Fruit fly (Drosophila melanogaster) whole organism, embryonic: Measurements from ENCODE around the gene Utx.

ENCODE experiments used
- B-H2 ChIP-seq: fragments of 200-800 bp; sonication (Bioruptor generic); optimal IDR thresholded peaks from 2 replicates; lab custom pipeline; 2018; ENCODE audit warnings: missing biosample characterization, mild to moderate bottlenecking, missing genetic modification characterization
- CG1024 ChIP-seq: fragments of 200-800 bp; sonication (Bioruptor generic); IDR thresholded peaks from 2 replicates; pipeline ENCODE4 v1.3.6; 2022; ENCODE audit warnings: missing biosample characterization, missing genetic modification characterization
- CG10267 ChIP-seq: fragments of 200-800 bp; sonication (Bioruptor generic); optimal IDR thresholded peaks from 2 replicates; lab custom pipeline; 2018; ENCODE audit warnings: missing biosample characterization, mild to moderate bottlenecking, missing genetic modification characterization, moderate library complexity
- CG10366 ChIP-seq: fragments of 200-800 bp; sonication (Bioruptor generic); IDR thresholded peaks from 2 replicates; pipeline ENCODE4 v1.3.6; 2022; ENCODE audit warnings: missing biosample characterization, missing genetic modification characterization
- CG10654 ChIP-seq: fragments of 200-800 bp; sonication (Bioruptor generic); optimal IDR thresholded peaks from 2 replicates; lab custom pipeline; 2016; ENCODE audit warnings: missing biosample characterization, missing genetic modification characterization
- CG1233 ChIP-seq: fragments of 200-800 bp; sonication (Bioruptor generic); optimal IDR thresholded peaks from 4 replicates; lab custom pipeline; 2018; ENCODE audit warnings: missing biosample characterization, mild to moderate bottlenecking, missing genetic modification characterization
- CG12659 ChIP-seq: fragments of 200-800 bp; sonication (Bioruptor generic); optimal IDR thresholded peaks from 3 replicates; lab custom pipeline; 2017; ENCODE audit warnings: mild to moderate bottlenecking, missing biosample characterization, missing genetic modification reagents, missing genetic modification characterization
- CG12769 ChIP-seq: fragments of 200-800 bp; sonication (Bioruptor generic); optimal IDR thresholded peaks from 2 replicates; lab custom pipeline; 2019; ENCODE audit warnings: missing biosample characterization, mild to moderate bottlenecking, missing genetic modification characterization, moderate library complexity
- CG14050 ChIP-seq: fragments of 200-800 bp; sonication (Bioruptor generic); IDR thresholded peaks from 3 replicates; pipeline ENCODE4 v1.3.6; 2022; ENCODE audit warnings: missing biosample characterization, missing genetic modification characterization
- CG14441 ChIP-seq: fragments of 200-800 bp; sonication (Bioruptor generic); IDR thresholded peaks from 2 replicates; pipeline ENCODE4 v1.3.6; 2022; ENCODE audit warnings: missing biosample characterization, missing genetic modification characterization
- CG15601 ChIP-seq: fragments of 200-800 bp; sonication (Bioruptor generic); optimal IDR thresholded peaks from 3 replicates; lab custom pipeline; 2019; ENCODE audit warnings: missing biosample characterization, mild to moderate bottlenecking, missing genetic modification characterization, moderate library complexity
- CG1647 ChIP-seq: fragments of 200-800 bp; sonication (Bioruptor generic); optimal IDR thresholded peaks from 3 replicates; lab custom pipeline; 2016; ENCODE audit warnings: missing biosample characterization, missing genetic modification characterization
- CG17328 ChIP-seq: fragments of 200-800 bp; sonication (Bioruptor generic); IDR thresholded peaks from 2 replicates; pipeline ENCODE4 v1.3.6; 2022; ENCODE audit warnings: missing biosample characterization, missing genetic modification characterization
- CG17361 ChIP-seq: fragments of 200-800 bp; sonication (Bioruptor generic); IDR thresholded peaks from 3 replicates; pipeline ENCODE4 v1.3.6; 2022; ENCODE audit warnings: missing biosample characterization, missing genetic modification characterization
- CG17385 ChIP-seq: fragments of 200-800 bp; sonication (Bioruptor generic); optimal IDR thresholded peaks from 3 replicates; lab custom pipeline; 2018; ENCODE audit warnings: missing biosample characterization, mild to moderate bottlenecking, missing genetic modification characterization
- CG17568 ChIP-seq: fragments of 200-800 bp; sonication (Bioruptor generic); optimal IDR thresholded peaks from 2 replicates; lab custom pipeline; 2018; ENCODE audit warnings: missing biosample characterization, mild to moderate bottlenecking, missing genetic modification characterization, moderate library complexity
- CG2129 ChIP-seq: fragments of 200-800 bp; sonication (Bioruptor generic); IDR thresholded peaks from 2 replicates; pipeline ENCODE4 v1.3.6; 2022; ENCODE audit warnings: missing biosample characterization, missing genetic modification characterization; ENCODE audit not compliant: partially characterized antibody
- CG30020 ChIP-seq: fragments of 200-800 bp; optimal IDR thresholded peaks from 2 replicates; lab custom pipeline; 2019; ENCODE audit warnings: missing biosample characterization, mild to moderate bottlenecking, missing genetic modification characterization, moderate library complexity
- CG31224 ChIP-seq: fragments of 200-800 bp; sonication (Bioruptor generic); IDR thresholded peaks from 2 replicates; pipeline ENCODE4 v1.3.6; 2022; ENCODE audit warnings: missing biosample characterization, missing genetic modification characterization
- CG3838 ChIP-seq: fragments of 200-800 bp; sonication (Bioruptor generic); optimal IDR thresholded peaks from 3 replicates; lab custom pipeline; 2016; ENCODE audit warnings: missing biosample characterization, missing genetic modification characterization
- CG4424 ChIP-seq: fragments of 200-800 bp; sonication (Bioruptor generic); optimal IDR thresholded peaks from 3 replicates; lab custom pipeline; 2016; ENCODE audit warnings: missing biosample characterization, missing genetic modification characterization
- CG4820 ChIP-seq: fragments of 200-800 bp; sonication (Bioruptor generic); optimal IDR thresholded peaks from 3 replicates; lab custom pipeline; 2016; ENCODE audit warnings: missing biosample characterization, missing genetic modification characterization
- CG5245 ChIP-seq: fragments of 200-800 bp; sonication (Bioruptor generic); optimal IDR thresholded peaks from 3 replicates; lab custom pipeline; 2016; ENCODE audit warnings: missing biosample characterization, missing genetic modification characterization
- CG6175 ChIP-seq: fragments of 200-800 bp; sonication (Bioruptor generic); IDR thresholded peaks from 3 replicates; pipeline ENCODE4 v1.3.6; 2022; ENCODE audit warnings: missing biosample characterization, missing genetic modification characterization
- CG6272 ChIP-seq: fragments of 200-800 bp; sonication (Bioruptor generic); IDR thresholded peaks from 2 replicates; pipeline ENCODE4 v1.3.6; 2022; ENCODE audit warnings: missing biosample characterization, missing genetic modification characterization
- CG8388 ChIP-seq: fragments of 200-800 bp; sonication (Bioruptor generic); optimal IDR thresholded peaks from 2 replicates; lab custom pipeline; 2019; ENCODE audit warnings: missing biosample characterization, mild to moderate bottlenecking, missing genetic modification characterization, moderate library complexity
- CG9437 ChIP-seq: fragments of 200-800 bp; sonication (Bioruptor generic); optimal IDR thresholded peaks from 2 replicates; lab custom pipeline; 2018; ENCODE audit warnings: missing biosample characterization, mild to moderate bottlenecking, missing genetic modification characterization
- Dll ChIP-seq: fragments of 200-800 bp; sonication (Bioruptor generic); IDR thresholded peaks from 4 replicates; pipeline ENCODE4 v1.3.6; 2022; ENCODE audit warnings: missing biosample characterization, missing genetic modification characterization; ENCODE audit not compliant: partially characterized antibody
- Dp ChIP-seq: fragments of 200-800 bp; sonication (Bioruptor generic); optimal IDR thresholded peaks from 2 replicates; lab custom pipeline; 2018; ENCODE audit warnings: missing biosample characterization, mild to moderate bottlenecking, missing genetic modification characterization, moderate library complexity
- Eip74EF ChIP-seq, 2 experiments: fragments of 200-800 bp in 1 of 2; fragments of >200 bp in 1 of 2; sonication (Bioruptor generic) in 1 of 2; optimal IDR thresholded peaks; 2 replicates each; lab custom pipeline; 2017 to 2019; ENCODE audit warnings: missing biosample characterization in 2 of 2, missing genetic modification characterization in 2 of 2, mild to moderate bottlenecking in 1 of 2, moderate library complexity in 1 of 2
- H2.0 ChIP-seq: fragments of 200-800 bp; sonication (Bioruptor generic); IDR thresholded peaks from 2 replicates; pipeline ENCODE4 v1.3.6; 2022; ENCODE audit warnings: missing biosample characterization, missing genetic modification characterization
- PHDP ChIP-seq: fragments of 200-800 bp; sonication (Bioruptor generic); optimal IDR thresholded peaks from 3 replicates; lab custom pipeline; 2018; ENCODE audit warnings: missing biosample characterization, mild to moderate bottlenecking, missing genetic modification characterization, moderate library complexity
- Ptx1 ChIP-seq: fragments of 200-800 bp; sonication (Bioruptor generic); IDR thresholded peaks from 2 replicates; pipeline ENCODE4 v1.3.6; 2022; ENCODE audit warnings: missing biosample characterization, missing genetic modification characterization
- Sin3A ChIP-seq: fragments of >200 bp; optimal IDR thresholded peaks from 2 replicates; lab custom pipeline; 2018
- Sox100B ChIP-seq: fragments of 200-800 bp; sonication (Bioruptor generic); optimal IDR thresholded peaks from 3 replicates; lab custom pipeline; 2018; ENCODE audit warnings: missing biosample characterization, mild to moderate bottlenecking, missing genetic modification characterization
- Sox102F ChIP-seq: fragments of 200-800 bp; sonication (Bioruptor generic); optimal IDR thresholded peaks from 2 replicates; lab custom pipeline; 2018; ENCODE audit warnings: missing biosample characterization, mild to moderate bottlenecking, missing genetic modification characterization, moderate library complexity
- Ssrp ChIP-seq: fragments of 200-800 bp; sonication (Bioruptor generic); optimal IDR thresholded peaks from 2 replicates; lab custom pipeline; 2018; ENCODE audit warnings: missing biosample characterization, mild to moderate bottlenecking, missing genetic modification characterization, moderate library complexity
- YL-1 ChIP-seq: fragments of 200-800 bp; sonication (Bioruptor generic); optimal IDR thresholded peaks from 3 replicates; lab custom pipeline; 2017; ENCODE audit warnings: missing biosample characterization, mild to moderate bottlenecking, missing genetic modification characterization
- ab ChIP-seq: fragments of 200-800 bp; sonication (Bioruptor generic); optimal IDR thresholded peaks from 2 replicates; lab custom pipeline; 2016; ENCODE audit warnings: missing biosample characterization, missing genetic modification characterization
- br ChIP-seq: fragments of >200 bp; optimal IDR thresholded peaks from 2 replicates; lab custom pipeline; 2017
- bsh ChIP-seq, 2 experiments: fragments of 200-800 bp; sonication (Bioruptor generic); optimal IDR thresholded peaks; 2 replicates each; lab custom pipeline; 2017 to 2018; ENCODE audit warnings: mild to moderate bottlenecking in 2 of 2, missing biosample characterization in 2 of 2, missing genetic modification characterization in 2 of 2, moderate library complexity in 1 of 2
- dmrt11E ChIP-seq: fragments of 200-800 bp; sonication (Bioruptor generic); optimal IDR thresholded peaks from 3 replicates; lab custom pipeline; 2018; ENCODE audit warnings: missing biosample characterization, mild to moderate bottlenecking, missing genetic modification characterization, moderate library complexity
- gce ChIP-seq: fragments of 200-800 bp; sonication (Bioruptor generic); IDR thresholded peaks from 3 replicates; pipeline ENCODE4 v1.3.6; 2022; ENCODE audit warnings: missing biosample characterization, missing genetic modification characterization
- gfzf ChIP-seq: fragments of 200-800 bp; sonication (Bioruptor generic); optimal IDR thresholded peaks from 2 replicates; lab custom pipeline; 2016; ENCODE audit warnings: missing biosample characterization, mild to moderate bottlenecking, missing genetic modification characterization, moderate library complexity
- kni ChIP-seq: fragments of 200-800 bp; sonication (Bioruptor generic); optimal IDR thresholded peaks from 3 replicates; lab custom pipeline; 2017; ENCODE audit warnings: mild to moderate bottlenecking, missing biosample characterization, missing genetic modification reagents, missing genetic modification characterization
- lab ChIP-seq: fragments of 200-800 bp; sonication (Bioruptor generic); optimal IDR thresholded peaks from 3 replicates; lab custom pipeline; 2017; ENCODE audit warnings: missing biosample characterization, missing genetic modification characterization, mild to moderate bottlenecking, moderate library complexity, missing genetic modification reagents
- mld ChIP-seq: fragments of 200-800 bp; sonication (Bioruptor generic); IDR thresholded peaks from 3 replicates; pipeline ENCODE4 v1.3.6; 2022; ENCODE audit warnings: missing biosample characterization, missing genetic modification characterization; ENCODE audit not compliant: partially characterized antibody
- onecut ChIP-seq: fragments of 200-800 bp; sonication (Bioruptor generic); IDR thresholded peaks from 2 replicates; pipeline ENCODE4 v1.3.6; 2022; ENCODE audit warnings: missing biosample characterization, missing genetic modification characterization
- z ChIP-seq: fragments of 200-800 bp; sonication (Bioruptor generic); IDR thresholded peaks from 3 replicates; pipeline ENCODE4 v1.3.6; 2022; ENCODE audit warnings: missing biosample characterization, missing genetic modification characterization
- zen2 ChIP-seq: fragments of 200-800 bp; sonication (Bioruptor generic); IDR thresholded peaks from 3 replicates; pipeline ENCODE4 v1.3.6; 2022; ENCODE audit warnings: missing biosample characterization, missing genetic modification characterization; ENCODE audit not compliant: partially characterized antibody

Gene Utx

DNA sequence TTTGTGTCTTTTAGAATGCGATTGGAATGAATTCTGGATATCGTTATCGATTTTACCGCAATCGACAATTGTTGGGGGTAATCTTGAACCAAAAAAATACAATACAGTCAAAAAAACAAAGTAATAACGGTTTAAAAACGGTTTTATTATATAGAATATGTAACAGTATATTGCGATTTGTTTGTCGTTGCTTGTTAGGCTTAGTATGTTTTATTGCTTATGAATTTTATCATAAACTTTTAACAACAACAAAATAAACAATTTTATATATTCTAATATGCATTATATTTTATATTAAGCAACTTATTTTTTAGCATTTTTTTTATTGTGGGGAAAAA is 21.2 kb upstream of the Utx start, which contains the start of gene CYLD (continued):
- TF ChIP-seq Dp (GFP tag; lab: Kevin White, UChicago) (peak; percentile 15), CG4424 (peak; percentile 71), br (lab: Kevin White, UChicago) (no peak), CG1024 (GFP tag; lab: Robert Waterston, UW) (peak; percentile 44; the same call in 1 of the 2 replicates), CG1233 (peak; percentile 62), CG17568 (no peak), CG12659 (GFP tag; lab: Kevin White, UChicago) (peak; percentile 67), CG12769 (tag; lab: Kevin White, UChicago) (peak; percentile 64), CG10366 (GFP tag; lab: Robert Waterston, UW) (peak; percentile 41; the same call in 1 of the 2 replicates), Ptx1 (GFP tag; lab: Robert Waterston, UW) (no peak; the same call in 1 of the 2 replicates), onecut (GFP tag; lab: Robert Waterston, UW) (peak; percentile 59), Sox102F (GFP tag; lab: Kevin White, UChicago) (peak; percentile 84), Sox100B (peak; percentile 57), CG14050 (GFP tag; lab: Robert Waterston, UW) (peak; percentile 47; the same call in 1 of the 3 replicates), zen2 (GFP tag; lab: Robert Waterston, UW) (no peak), CG2129 (no peak), CG1647 (GFP tag; lab: Kevin White, UChicago) (no peak), CG6272 (no peak), ab (GFP tag; lab: Kevin White, UChicago) (no peak), CG3838 (GFP tag; lab: Kevin White, UChicago) (peak; percentile 35), CG31224 (GFP tag; lab: Robert Waterston, UW) (no peak), B-H2 (peak; percentile 14), dmrt11E (tag; lab: Kevin White, UChicago) (peak; percentile 76), CG10654 (GFP tag; lab: Kevin White, UChicago) (peak; percentile 61), bsh (GFP tag; optimal IDR thresholded peaks at IDR 0.05; lab: Kevin White, UChicago) (peak in 1 of 2 experiments; percentile 83), Sin3A (lab: Kevin White, UChicago) (no peak), CG17385 (GFP tag; lab: Kevin White, UChicago) (peak; percentile 75), CG30020 (peak; percentile 87), Ssrp (peak; percentile 63), CG8388 (GFP tag; lab: Kevin White, UChicago) (peak; percentile 76), CG17328 (GFP tag; lab: Robert Waterston, UW) (peak; percentile 82), H2.0 (peak; percentile 66), gce (no peak), CG5245 (GFP tag; lab: Kevin White, UChicago) (peak; percentile 44), CG9437 (GFP tag; lab: Kevin White, UChicago) (peak; percentile 50), CG15601 (tag; lab: Kevin White, UChicago) (peak; percentile 70), gfzf (GFP tag; lab: Kevin White, UChicago) (peak; percentile 37), CG14441 (GFP tag; lab: Robert Waterston, UW) (0 out of 2 replicates have a peak, but pooled peaks have one; percentile 39), CG10267 (tag; lab: Kevin White, UChicago) (peak; percentile 77), kni (GFP tag; lab: Kevin White, UChicago) (no peak), Dll (GFP tag; lab: Robert Waterston, UW) (peak; percentile 58; the same call in 1 of the 4 replicates), PHDP (tag; lab: Kevin White, UChicago) (peak; percentile 85), CG6175 (GFP tag; lab: Robert Waterston, UW) (no peak), z (GFP tag; lab: Robert Waterston, UW) (no peak), CG4820 (GFP tag; lab: Kevin White, UChicago) (peak; percentile 60), mld (GFP tag; lab: Robert Waterston, UW) (no peak), Eip74EF (GFP tag; optimal IDR thresholded peaks at IDR 0.05; lab: Kevin White, UChicago) (peak in 1 of 2 experiments; percentile 64), YL-1 (no peak), lab (GFP tag; lab: Kevin White, UChicago) (no peak), CG17361 (GFP tag; lab: Robert Waterston, UW) (peak; percentile 75; the same call in 2 of the 3 replicates)
